Worm (Caenorhabditis elegans) whole organism, late embryonic: ENCODE results near the gene plc-4.

Experiments used
- F13H6.1 ChIP-seq: sonication (generic microtip); optimal IDR thresholded peaks from 2 replicates; lab custom pipeline; 2016; ENCODE audit warnings: missing genetic modification characterization, missing compliant biosample characterization
- elt-2 ChIP-seq: sonication (generic microtip); optimal IDR thresholded peaks from 2 replicates; lab custom pipeline; 2016; ENCODE audit warnings: missing genetic modification reagents, missing genetic modification characterization, missing compliant biosample characterization
- hlh-30 ChIP-seq: sonication (generic microtip); optimal IDR thresholded peaks from 2 replicates; lab custom pipeline; 2017; ENCODE audit warnings: antibody characterized with exemption, missing genetic modification characterization, missing compliant biosample characterization; ENCODE audit not compliant: insufficient read depth
- pat-9 ChIP-seq: fragments of 200-800 bp; sonication (Bioruptor generic); optimal IDR thresholded peaks from 2 replicates; lab custom pipeline; 2018; ENCODE audit warnings: mild to moderate bottlenecking, missing genetic modification characterization, moderate library complexity, missing compliant biosample characterization

DNA sequence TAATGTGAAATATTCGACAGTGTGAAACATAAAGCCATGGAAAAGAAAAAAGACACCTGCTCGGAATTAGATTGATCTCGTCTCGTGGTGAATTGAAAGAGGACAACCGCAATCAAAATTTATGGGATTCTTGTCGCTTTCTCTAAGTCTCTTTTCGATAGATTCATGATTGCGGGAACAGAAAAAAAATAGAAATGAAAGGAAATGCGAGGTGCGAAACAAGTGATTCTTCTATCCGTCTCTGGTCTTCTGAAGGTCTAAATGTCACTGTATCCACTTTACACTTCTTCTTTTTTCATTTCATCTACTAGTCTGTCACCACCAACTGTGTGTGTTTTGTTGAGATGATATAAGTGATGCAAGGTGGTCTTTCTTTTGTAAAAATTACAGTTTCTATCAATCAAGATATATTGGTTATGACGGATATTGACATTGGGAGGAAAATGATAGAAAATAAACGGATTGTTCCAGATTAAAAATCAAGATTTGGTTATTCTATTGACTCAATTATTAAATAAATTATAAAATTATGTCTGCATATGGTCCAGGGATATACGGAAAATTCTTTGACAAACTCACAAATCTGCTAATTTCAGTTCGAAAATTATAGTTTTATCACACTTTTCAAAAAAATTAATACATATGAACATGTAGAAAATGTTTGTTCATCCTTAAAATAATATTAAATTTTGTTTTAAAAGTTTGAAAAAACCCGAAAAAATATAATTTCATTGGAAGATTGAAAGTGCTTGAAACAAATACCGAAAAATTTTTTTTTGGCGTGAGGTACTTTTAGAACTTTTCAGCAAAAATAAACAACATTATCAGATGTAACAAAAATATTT lies 18.0 kb upstream of the plc-4 start:
- TF ChIP-seq pat-9 (tag; lab: Kevin White, UChicago) (no peak), hlh-30 (tag; lab: Kevin White, UChicago) (no peak), elt-2 (no peak), F13H6.1 (tag; lab: Kevin White, UChicago) (no peak)
